Fruit fly (Drosophila melanogaster): Measurements from ENCODE around the gene CG31523.

CG31523 gene

dm6 chr3R:4479038-4479988, at the start of gene CG31523:
TSS of gene CG31523 (minus strand) at chr3R:4479207.
- no peak for TF ChIP-seq CG9948 (tag; optimal IDR thresholded peaks at IDR 0.05)
- no peak for TF ChIP-seq CG13204 (GFP tag; optimal IDR thresholded peaks at IDR 0.05)
- TF ChIP-seq gl (tag; optimal IDR thresholded peaks at IDR 0.05) = no peak
- no peak for TF ChIP-seq Pif1A (GFP tag; optimal IDR thresholded peaks at IDR 0.05)
- no peak for TF ChIP-seq CG17806 (tag; optimal IDR thresholded peaks at IDR 0.05)
- TF ChIP-seq fd96Ca (GFP tag; IDR thresholded peaks at IDR 0.05) = no peak
- no peak for TF ChIP-seq Snoo (tag; optimal IDR thresholded peaks at IDR 0.05)
- no peak for TF ChIP-seq D1 (tag; optimal IDR thresholded peaks at IDR 0.05)

DNA sequence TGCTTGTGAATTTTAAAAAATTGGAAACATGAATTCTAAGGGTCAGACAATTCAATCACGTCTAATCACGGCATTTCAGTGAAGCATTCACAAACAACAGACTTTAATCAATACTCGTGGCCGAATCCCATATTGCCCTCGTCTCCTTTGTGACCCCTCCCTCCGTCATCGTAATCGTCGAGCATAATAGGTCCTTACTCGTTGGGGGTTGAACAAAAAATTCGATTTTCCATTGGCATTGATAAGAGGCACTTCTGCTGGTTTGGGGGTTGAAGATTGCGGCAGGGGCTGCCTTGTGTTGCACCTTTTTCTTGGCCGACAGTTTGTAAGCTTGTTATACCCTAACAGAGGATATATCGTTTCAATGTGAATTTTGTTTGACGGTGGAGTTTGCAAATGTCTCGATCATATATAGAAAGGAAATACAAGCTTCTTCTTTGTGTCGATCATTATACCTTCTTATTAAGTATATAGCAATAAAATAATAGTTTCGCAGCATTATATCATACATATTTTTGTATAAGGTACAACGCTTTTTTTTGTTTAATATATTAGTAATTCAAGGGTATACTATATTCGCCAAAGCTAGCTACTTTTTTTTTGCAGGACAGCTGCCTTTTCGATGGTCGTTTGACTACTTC, 45.3 kb upstream of the CG31523 start:
- TF ChIP-seq CG14655 (GFP tag; optimal IDR thresholded peaks at IDR 0.05) = no peak
- no peak for TF ChIP-seq D1 (tag; optimal IDR thresholded peaks at IDR 0.05)
- TF ChIP-seq CG13204 (GFP tag; optimal IDR thresholded peaks at IDR 0.05) = no peak
- TF ChIP-seq EcR (GFP tag; optimal IDR thresholded peaks at IDR 0.05) = no peak
- no peak for TF ChIP-seq gl (tag; optimal IDR thresholded peaks at IDR 0.05)
- TF ChIP-seq CG32121 (GFP tag; IDR thresholded peaks at IDR 0.05) = no peak
- no peak for TF ChIP-seq CG8301 (tag; optimal IDR thresholded peaks at IDR 0.05)
- TF ChIP-seq Snoo (tag; optimal IDR thresholded peaks at IDR 0.05) = no peak
- TF ChIP-seq CG12605 (GFP tag; IDR thresholded peaks at IDR 0.05) = no peak
- no peak for TF ChIP-seq Ets98B (GFP tag; IDR thresholded peaks at IDR 0.05)
- TF ChIP-seq rn (GFP tag; IDR thresholded peaks at IDR 0.05) = no peak
- no peak for TF ChIP-seq CG17806 (tag; optimal IDR thresholded peaks at IDR 0.05)
- no peak for TF ChIP-seq CG4496 (GFP tag; IDR thresholded peaks at IDR 0.05)
- no peak for TF ChIP-seq CG15710 (tag; optimal IDR thresholded peaks at IDR 0.05)
- no peak for TF ChIP-seq CG34367 (tag; optimal IDR thresholded peaks at IDR 0.05)
- TF ChIP-seq CG9948 (tag; optimal IDR thresholded peaks at IDR 0.05) = no peak

- TF ChIP-seq CG17806 (tag; optimal IDR thresholded peaks at IDR 0.05) = no peak
- no peak for TF ChIP-seq CG12605 (GFP tag; IDR thresholded peaks at IDR 0.05)
- TF ChIP-seq CG14655 (GFP tag; optimal IDR thresholded peaks at IDR 0.05) = no peak
These were observed 27.3 kb upstream of the CG31523 start, which contains the start of gene CG34425 for dm6 chr3R:4506265-4506664. TSS of gene CG34425 (minus strand) at chr3R:4506365.

- no peak for TF ChIP-seq D1 (tag; optimal IDR thresholded peaks at IDR 0.05)
- no peak for TF ChIP-seq CG12605 (GFP tag; IDR thresholded peaks at IDR 0.05)
- no peak for TF ChIP-seq CG4496 (GFP tag; IDR thresholded peaks at IDR 0.05)
- TF ChIP-seq CG17806 (tag; optimal IDR thresholded peaks at IDR 0.05) = no peak
These were observed 6.0 kb upstream of the CG31523 start, which contains the start of gene Fip1 for dm6 chr3R:4484999-4485398. TSS of gene Fip1 (plus strand) at chr3R:4485008.

DNA sequence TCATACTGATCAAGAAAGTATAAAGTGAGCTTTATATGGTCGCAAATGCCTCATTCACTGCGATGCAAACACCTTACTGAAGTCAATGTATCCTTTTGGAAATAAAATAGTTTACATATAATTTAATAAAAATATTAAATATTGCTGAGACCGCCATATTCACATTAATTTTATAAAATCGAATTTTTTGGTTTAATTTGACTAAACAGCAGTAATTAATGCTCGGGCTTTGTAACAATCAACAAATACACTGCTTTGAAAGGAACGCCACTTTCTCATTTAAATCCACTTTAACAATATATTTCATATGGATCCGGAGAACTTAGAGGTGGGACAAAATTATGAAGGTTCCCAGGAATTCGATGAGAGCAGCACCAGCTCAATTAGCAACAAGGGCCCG, 1.5 kb upstream of the CG31523 start, which contains the start of gene sac:
sac (plus strand) TSS at position 301 of the 400 bp plus-strand sequence.
- no peak for TF ChIP-seq D1 (tag; optimal IDR thresholded peaks at IDR 0.05)
- TF ChIP-seq rn (GFP tag; IDR thresholded peaks at IDR 0.05) = no peak
- no peak for TF ChIP-seq CG34367 (tag; optimal IDR thresholded peaks at IDR 0.05)
- no peak for TF ChIP-seq CG9948 (tag; optimal IDR thresholded peaks at IDR 0.05)
- no peak for TF ChIP-seq CG8301 (tag; optimal IDR thresholded peaks at IDR 0.05)
- no peak for TF ChIP-seq CG17806 (tag; optimal IDR thresholded peaks at IDR 0.05)
- TF ChIP-seq CG8159 (tag; optimal IDR thresholded peaks at IDR 0.05) = no peak
- TF ChIP-seq gl (tag; optimal IDR thresholded peaks at IDR 0.05) = no peak
- TF ChIP-seq fd96Ca (GFP tag; IDR thresholded peaks at IDR 0.05) = no peak
- TF ChIP-seq CG14655 (GFP tag; optimal IDR thresholded peaks at IDR 0.05) = no peak
- TF ChIP-seq CG10348 (GFP tag; IDR thresholded peaks at IDR 0.05) = no peak
- TF ChIP-seq EcR (GFP tag; optimal IDR thresholded peaks at IDR 0.05) = no peak
- no peak for TF ChIP-seq CG4496 (GFP tag; IDR thresholded peaks at IDR 0.05)

- TF ChIP-seq CG8301 (tag; optimal IDR thresholded peaks at IDR 0.05) (peak; percentile 71), CG4496 (GFP tag; IDR thresholded peaks at IDR 0.05) (peak; percentile 89), D1 (tag; optimal IDR thresholded peaks at IDR 0.05) (peak; percentile 34), Ets98B (GFP tag; IDR thresholded peaks at IDR 0.05) (peak; percentile 83), CG14655 (GFP tag; optimal IDR thresholded peaks at IDR 0.05) (no peak), Pif1B (GFP tag; optimal IDR thresholded peaks at IDR 0.05) (peak; percentile 87), rn (GFP tag; IDR thresholded peaks at IDR 0.05) (peak; percentile 56), CG12605 (GFP tag; IDR thresholded peaks at IDR 0.05) (peak; percentile 82), CG10348 (GFP tag; IDR thresholded peaks at IDR 0.05) (no peak), CG17806 (tag; optimal IDR thresholded peaks at IDR 0.05) (peak; percentile 77), CG8159 (tag; optimal IDR thresholded peaks at IDR 0.05) (peak; percentile 74), Pif1A (GFP tag; optimal IDR thresholded peaks at IDR 0.05) (peak; percentile 92), CG32121 (GFP tag; IDR thresholded peaks at IDR 0.05) (peak; percentile 64), EcR (GFP tag; optimal IDR thresholded peaks at IDR 0.05) (peak; percentile 65), CG34367 (tag; optimal IDR thresholded peaks at IDR 0.05) (peak; percentile 74), Snoo (tag; optimal IDR thresholded peaks at IDR 0.05) (peak; percentile 82), CG15710 (tag; optimal IDR thresholded peaks at IDR 0.05) (peak; percentile 73), CG13204 (GFP tag; optimal IDR thresholded peaks at IDR 0.05) (peak; percentile 94), CG9948 (tag; optimal IDR thresholded peaks at IDR 0.05) (peak; percentile 70), gl (tag; optimal IDR thresholded peaks at IDR 0.05) (peak; percentile 45), fd96Ca (GFP tag; IDR thresholded peaks at IDR 0.05) (peak; percentile 80)
These were observed 578 bp downstream of the CG31523 start for dm6 chr3R:4478220-4479037.
